Worm (Caenorhabditis elegans): ENCODE data around the gene T02H6.9.

DNA sequence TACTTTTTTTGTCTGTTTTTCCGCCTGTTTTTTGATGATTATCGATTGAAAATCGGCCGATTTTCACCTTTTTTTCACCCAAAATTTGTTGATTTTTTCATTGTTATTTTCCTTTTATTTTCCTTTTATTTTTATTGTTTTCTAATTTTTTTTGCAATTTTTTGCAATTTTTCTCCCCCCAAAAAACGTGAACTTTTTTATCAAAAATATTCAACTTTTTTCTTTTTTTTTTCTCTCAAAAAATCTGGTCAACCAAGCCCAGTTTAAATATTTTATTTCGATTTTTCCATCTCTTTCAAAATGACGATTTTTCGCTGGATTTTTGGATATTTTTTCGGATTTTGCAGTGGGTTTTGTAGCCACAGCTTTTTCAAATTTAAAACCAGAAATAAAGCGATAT lies 44.8 kb downstream of the T02H6.9 start, which contains the start of gene rfip-2:
- TF ChIP-seq nhr-76 (tag; optimal IDR thresholded peaks at IDR 0.05) = no peak
- no peak for TF ChIP-seq elt-3 (tag; optimal IDR thresholded peaks at IDR 0.05)
- TF ChIP-seq nhr-237 (tag; optimal IDR thresholded peaks at IDR 0.05) = no peak
- TF ChIP-seq snpc-4 (tag; optimal IDR thresholded peaks at IDR 0.05) = no peak
- TF ChIP-seq nhr-67 (tag; optimal IDR thresholded peaks at IDR 0.05) = no peak
- no peak for TF ChIP-seq nhr-12 (tag; optimal IDR thresholded peaks at IDR 0.05)
- TF ChIP-seq ztf-4 (tag; optimal IDR thresholded peaks at IDR 0.05) = no peak
- no peak for TF ChIP-seq ama-1 (optimal IDR thresholded peaks at IDR 0.05)
- TF ChIP-seq unc-62 (GFP tag; optimal IDR thresholded peaks at IDR 0.05) = no peak
- TF ChIP-seq egl-5 (tag; optimal IDR thresholded peaks at IDR 0.05) = no peak
- no peak for TF ChIP-seq nhr-28 (tag; optimal IDR thresholded peaks at IDR 0.05)

Measured in whole organism, L3 larva.